Worm (Caenorhabditis elegans) whole organism, early embryonic: ENCODE measurements around the gene C08B6.2.

Experiments
- B0310.2 ChIP-seq: sonication (generic microtip); optimal IDR thresholded peaks from 2 replicates; lab custom pipeline; 2016; ENCODE audit warnings: mild to moderate bottlenecking, missing genetic modification characterization, missing compliant biosample characterization
- F13C5.2 ChIP-seq: sonication (generic microtip); optimal IDR thresholded peaks from 2 replicates; lab custom pipeline; 2017; ENCODE audit warnings: mild to moderate bottlenecking, missing genetic modification characterization, inconsistent platforms, missing compliant biosample characterization
- aly-1 ChIP-seq: sonication (generic microtip); optimal IDR thresholded peaks from 2 replicates; lab custom pipeline; 2016; ENCODE audit warnings: missing genetic modification characterization, missing compliant biosample characterization
- ama-1 ChIP-seq: fragments of 150-350 bp; optimal IDR thresholded peaks from 2 replicates; lab custom pipeline; 2014
- ceh-13 ChIP-seq: fragments of 200-800 bp; sonication (Bioruptor generic); optimal IDR thresholded peaks from 2 replicates; lab custom pipeline; 2018; ENCODE audit warnings: mild to moderate bottlenecking, missing genetic modification characterization, missing compliant biosample characterization
- ceh-36 ChIP-seq: sonication (generic microtip); optimal IDR thresholded peaks from 2 replicates; lab custom pipeline; 2016; ENCODE audit warnings: missing genetic modification characterization, inconsistent platforms, missing compliant biosample characterization
- ets-7 ChIP-seq: sonication (generic microtip); optimal IDR thresholded peaks from 2 replicates; lab custom pipeline; 2016; ENCODE audit warnings: missing genotype, missing genetic modification characterization, missing compliant biosample characterization
- flt-1 ChIP-seq: fragments of 200-800 bp; sonication (Bioruptor generic); IDR thresholded peaks from 2 replicates; pipeline ENCODE4 v1.3.6; 2022; ENCODE audit warnings: missing genetic modification characterization, missing compliant biosample characterization
- hmbx-1 ChIP-seq: sonication (generic microtip); optimal IDR thresholded peaks from 2 replicates; lab custom pipeline; 2016; ENCODE audit warnings: mild to moderate bottlenecking, missing genetic modification characterization, missing compliant biosample characterization
- hmg-4 ChIP-seq: fragments of 200-800 bp; sonication (Bioruptor generic); optimal IDR thresholded peaks from 2 replicates; lab custom pipeline; 2018; ENCODE audit warnings: mild to moderate bottlenecking, missing genetic modification characterization, missing compliant biosample characterization
- hnd-1 ChIP-seq: sonication (generic microtip); optimal IDR thresholded peaks from 2 replicates; lab custom pipeline; 2016; ENCODE audit warnings: missing genetic modification characterization, missing compliant biosample characterization
- pes-1 ChIP-seq: fragments of 200-800 bp; sonication (Bioruptor generic); IDR thresholded peaks from 2 replicates; pipeline ENCODE4 v1.3.6; 2022; ENCODE audit warnings: missing genetic modification reagents, missing genetic modification characterization, missing compliant biosample characterization
- scrt-1 ChIP-seq: fragments of 200-800 bp; sonication (Bioruptor generic); IDR thresholded peaks from 2 replicates; pipeline ENCODE4 v1.3.6; 2022; ENCODE audit warnings: missing genetic modification characterization, missing compliant biosample characterization
- sea-1 ChIP-seq: fragments of 200-800 bp; sonication (Bioruptor generic); conservative IDR thresholded peaks from 2 replicates; pipeline ENCODE4 v1.3.6; 2022; ENCODE audit warnings: missing genetic modification characterization, missing compliant biosample characterization
- tbx-11 ChIP-seq: fragments of 200-800 bp; sonication (Bioruptor generic); IDR thresholded peaks from 2 replicates; pipeline ENCODE4 v1.3.6; 2022; ENCODE audit warnings: missing genetic modification characterization, missing compliant biosample characterization
- tbx-37 ChIP-seq: fragments of 200-800 bp; sonication (Bioruptor generic); conservative IDR thresholded peaks from 2 replicates; pipeline ENCODE4 v1.3.6; 2022; ENCODE audit warnings: missing genetic modification reagents, missing genetic modification characterization, missing compliant biosample characterization
- tra-4 ChIP-seq: sonication (generic microtip); optimal IDR thresholded peaks from 2 replicates; lab custom pipeline; 2017; ENCODE audit warnings: missing genetic modification characterization, missing compliant biosample characterization

The C08B6.2 gene

ce11 chrV:10105412-10105811, at the start of gene C08B6.2:
TSS of gene C08B6.2 (plus strand) at chrV:10105712.
- no peak for TF ChIP-seq ceh-36 (tag; lab: Kevin White, UChicago)
- TF ChIP-seq pes-1 = no peak
- TF ChIP-seq tbx-11 (GFP tag; lab: Robert Waterston, UW) = no peak
- TF ChIP-seq F13C5.2 (tag; lab: Kevin White, UChicago) = no peak
- TF ChIP-seq ets-7 (tag; lab: Kevin White, UChicago) = no peak
- no peak for TF ChIP-seq tbx-37 (GFP tag; lab: Robert Waterston, UW)
- no peak for TF ChIP-seq B0310.2 (tag; lab: Kevin White, UChicago)
- TF ChIP-seq sea-1 (GFP tag; lab: Robert Waterston, UW) = no peak
- no peak for TF ChIP-seq hmbx-1 (tag; lab: Kevin White, UChicago)
- no peak for TF ChIP-seq scrt-1 (GFP tag; lab: Robert Waterston, UW)
- no peak for TF ChIP-seq hmg-4
- TF ChIP-seq flt-1 = no peak

- no peak for TF ChIP-seq ceh-13 (GFP tag; lab: Kevin White, UChicago)
- TF ChIP-seq tra-4 (tag; lab: Kevin White, UChicago) = no peak
- no peak for TF ChIP-seq hmbx-1 (tag; lab: Kevin White, UChicago)
- no peak for TF ChIP-seq B0310.2 (tag; lab: Kevin White, UChicago)
- no peak for TF ChIP-seq ama-1 (lab: Kevin White, UChicago)
- no peak for TF ChIP-seq scrt-1 (GFP tag; lab: Robert Waterston, UW)
- no peak for TF ChIP-seq hmg-4
- no peak for TF ChIP-seq F13C5.2 (tag; lab: Kevin White, UChicago)
- TF ChIP-seq pes-1 = no peak
- no peak for TF ChIP-seq ceh-36 (tag; lab: Kevin White, UChicago)
- TF ChIP-seq hnd-1 (tag; lab: Kevin White, UChicago) = no peak
- TF ChIP-seq tbx-11 (GFP tag; lab: Robert Waterston, UW) = no peak
These were observed 46.8 kb upstream of the C08B6.2 start for ce11 chrV:10058748-10059147.

- TF ChIP-seq tbx-11 (GFP tag; lab: Robert Waterston, UW) (no peak), ceh-13 (GFP tag; lab: Kevin White, UChicago) (no peak)
These were observed 45.5 kb upstream of the C08B6.2 start for ce11 chrV:10060039-10060438.

ce11 chrV:10064221-10064620, 41.3 kb upstream of the C08B6.2 start, which contains the start of gene fipr-13:
TSS of gene fipr-13 (plus strand) at chrV:10064521.
- TF ChIP-seq sea-1 (GFP tag; lab: Robert Waterston, UW) (no peak), ceh-13 (GFP tag; lab: Kevin White, UChicago) (no peak), pes-1 (no peak), ama-1 (lab: Kevin White, UChicago) (no peak), B0310.2 (tag; lab: Kevin White, UChicago) (no peak), tbx-37 (GFP tag; lab: Robert Waterston, UW) (no peak), tra-4 (tag; lab: Kevin White, UChicago) (no peak), aly-1 (tag; lab: Kevin White, UChicago) (no peak), ets-7 (tag; lab: Kevin White, UChicago) (no peak), scrt-1 (GFP tag; lab: Robert Waterston, UW) (no peak), ceh-36 (tag; lab: Kevin White, UChicago) (no peak), flt-1 (no peak), hmg-4 (no peak), hmbx-1 (tag; lab: Kevin White, UChicago) (no peak), hnd-1 (tag; lab: Kevin White, UChicago) (no peak), tbx-11 (GFP tag; lab: Robert Waterston, UW) (no peak), F13C5.2 (tag; lab: Kevin White, UChicago) (no peak)

ce11 chrV:10065679-10066078, 39.8 kb upstream of the C08B6.2 start:
- TF ChIP-seq ceh-36 (tag; lab: Kevin White, UChicago) = no peak
- no peak for TF ChIP-seq tbx-37 (GFP tag; lab: Robert Waterston, UW)
- TF ChIP-seq tra-4 (tag; lab: Kevin White, UChicago) = no peak
- TF ChIP-seq hmg-4 = no peak
- no peak for TF ChIP-seq hnd-1 (tag; lab: Kevin White, UChicago)
- no peak for TF ChIP-seq ceh-13 (GFP tag; lab: Kevin White, UChicago)
- TF ChIP-seq pes-1 = no peak
- no peak for TF ChIP-seq ama-1 (lab: Kevin White, UChicago)
- TF ChIP-seq B0310.2 (tag; lab: Kevin White, UChicago) = no peak
- no peak for TF ChIP-seq ets-7 (tag; lab: Kevin White, UChicago)
- TF ChIP-seq F13C5.2 (tag; lab: Kevin White, UChicago) = no peak
- no peak for TF ChIP-seq sea-1 (GFP tag; lab: Robert Waterston, UW)
- no peak for TF ChIP-seq hmbx-1 (tag; lab: Kevin White, UChicago)
- TF ChIP-seq tbx-11 (GFP tag; lab: Robert Waterston, UW) = no peak
- no peak for TF ChIP-seq aly-1 (tag; lab: Kevin White, UChicago)
- TF ChIP-seq flt-1 = no peak
- TF ChIP-seq scrt-1 (GFP tag; lab: Robert Waterston, UW) = no peak

- no peak for TF ChIP-seq pes-1
- TF ChIP-seq ceh-36 (tag; lab: Kevin White, UChicago) = no peak
- no peak for TF ChIP-seq tbx-37 (GFP tag; lab: Robert Waterston, UW)
- no peak for TF ChIP-seq B0310.2 (tag; lab: Kevin White, UChicago)
- no peak for TF ChIP-seq ama-1 (lab: Kevin White, UChicago)
- no peak for TF ChIP-seq ets-7 (tag; lab: Kevin White, UChicago)
- TF ChIP-seq scrt-1 (GFP tag; lab: Robert Waterston, UW) = no peak
- no peak for TF ChIP-seq ceh-13 (GFP tag; lab: Kevin White, UChicago)
- no peak for TF ChIP-seq hmbx-1 (tag; lab: Kevin White, UChicago)
- TF ChIP-seq tra-4 (tag; lab: Kevin White, UChicago) = no peak
- TF ChIP-seq F13C5.2 (tag; lab: Kevin White, UChicago) = no peak
- no peak for TF ChIP-seq sea-1 (GFP tag; lab: Robert Waterston, UW)
- TF ChIP-seq hmg-4 = no peak
- TF ChIP-seq aly-1 (tag; lab: Kevin White, UChicago) = no peak
- no peak for TF ChIP-seq hnd-1 (tag; lab: Kevin White, UChicago)
- TF ChIP-seq flt-1 = no peak
- TF ChIP-seq tbx-11 (GFP tag; lab: Robert Waterston, UW) = no peak
These were observed 38.7 kb upstream of the C08B6.2 start, which contains the start of gene npr-39 for ce11 chrV:10066769-10067168. TSS of gene npr-39 (plus strand) at chrV:10067069.

- TF ChIP-seq pes-1 (no peak), tbx-11 (GFP tag; lab: Robert Waterston, UW) (no peak), ceh-36 (tag; lab: Kevin White, UChicago) (no peak), flt-1 (no peak), aly-1 (tag; lab: Kevin White, UChicago) (no peak), hmg-4 (no peak), scrt-1 (GFP tag; lab: Robert Waterston, UW) (no peak), B0310.2 (tag; lab: Kevin White, UChicago) (no peak), ceh-13 (GFP tag; lab: Kevin White, UChicago) (no peak), hmbx-1 (tag; lab: Kevin White, UChicago) (no peak), ets-7 (tag; lab: Kevin White, UChicago) (no peak), tbx-37 (GFP tag; lab: Robert Waterston, UW) (no peak), hnd-1 (tag; lab: Kevin White, UChicago) (no peak), ama-1 (lab: Kevin White, UChicago) (no peak), sea-1 (GFP tag; lab: Robert Waterston, UW) (no peak), tra-4 (tag; lab: Kevin White, UChicago) (no peak)
These were observed 35.0 kb upstream of the C08B6.2 start, which contains the start of gene nhr-192 for ce11 chrV:10070541-10070940. TSS of gene nhr-192 (minus strand) at chrV:10070641.
